Worm (Caenorhabditis elegans) whole organism, L4 larva: ENCODE results near the gene nhr-291.

Source experiments
- F37D6.2 ChIP-seq: sonication (generic microtip); optimal IDR thresholded peaks from 2 replicates; lab custom pipeline; 2016; ENCODE audit warnings: mild to moderate bottlenecking, missing genetic modification characterization, missing compliant biosample characterization
- aly-2 ChIP-seq: sonication (generic microtip); optimal IDR thresholded peaks from 2 replicates; lab custom pipeline; 2018; ENCODE audit warnings: missing biosample characterization, missing genetic modification characterization
- ceh-62 ChIP-seq: sonication (generic microtip); optimal IDR thresholded peaks from 2 replicates; lab custom pipeline; 2017; ENCODE audit warnings: missing biosample characterization, missing genetic modification characterization
- cey-2 ChIP-seq: sonication (generic microtip); optimal IDR thresholded peaks from 3 replicates; lab custom pipeline; 2017; ENCODE audit warnings: missing genetic modification characterization, mild to moderate bottlenecking, missing compliant biosample characterization, antibody characterized with exemption, borderline replicate concordance; ENCODE audit not compliant: insufficient read depth
- daf-16 ChIP-seq, 3 experiments: sonication (generic microtip); optimal IDR thresholded peaks; 2 replicates each; lab custom pipeline; 2016 to 2017; ENCODE audit warnings: missing genetic modification characterization in 3 of 3, missing genetic modification reagents in 3 of 3, mild to moderate bottlenecking in 2 of 3, missing compliant biosample characterization in 2 of 3, missing biosample characterization in 1 of 3, moderate library complexity in 1 of 3
- dmd-8 ChIP-seq: fragments of 200-800 bp; sonication (Bioruptor generic); IDR thresholded peaks from 2 replicates; pipeline ENCODE4 v1.3.6; 2022; ENCODE audit warnings: missing genetic modification characterization, missing compliant biosample characterization
- dve-1 ChIP-seq: sonication (generic microtip); optimal IDR thresholded peaks from 2 replicates; lab custom pipeline; 2017; ENCODE audit warnings: antibody characterized with exemption, mild to moderate bottlenecking, missing genetic modification characterization, missing compliant biosample characterization; ENCODE audit not compliant: insufficient read depth
- gei-8 ChIP-seq: fragments of 200-800 bp; sonication (Bioruptor generic); optimal IDR thresholded peaks from 2 replicates; lab custom pipeline; 2018; ENCODE audit warnings: mild to moderate bottlenecking, missing genetic modification characterization, missing compliant biosample characterization
- hlh-30 ChIP-seq: sonication (generic microtip); optimal IDR thresholded peaks from 2 replicates; lab custom pipeline; 2017; ENCODE audit warnings: antibody characterized with exemption, mild to moderate bottlenecking, missing genetic modification characterization, missing compliant biosample characterization; ENCODE audit not compliant: insufficient read depth
- hmg-1.1 ChIP-seq: fragments of 200-800 bp; sonication (Bioruptor generic); IDR thresholded peaks from 2 replicates; pipeline ENCODE4 v1.3.6; 2022; ENCODE audit warnings: missing genetic modification reagents, missing genetic modification characterization, missing compliant biosample characterization
- lim-7 ChIP-seq: fragments of 200-800 bp; sonication (Bioruptor generic); IDR thresholded peaks from 2 replicates; pipeline ENCODE4 v1.3.6; 2022; ENCODE audit warnings: missing genetic modification characterization, missing compliant biosample characterization
- lin-39 ChIP-seq: fragments of 150-350 bp; optimal IDR thresholded peaks from 2 replicates; lab custom pipeline; 2014; ENCODE audit warnings: missing biosample characterization, missing genetic modification reagents, missing genetic modification characterization
- lsy-2 ChIP-seq, 2 experiments: fragments of 150-350 bp in 1 of 2; sonication (generic microtip) in 1 of 2; optimal IDR thresholded peaks; 2 replicates each; lab custom pipeline; 2014 to 2017; ENCODE audit warnings: missing biosample characterization in 2 of 2, missing genetic modification characterization in 2 of 2
- mdt-29 ChIP-seq: fragments of 200-800 bp; sonication (Bioruptor generic); IDR thresholded peaks from 2 replicates; pipeline ENCODE4 v1.3.6; 2022; ENCODE audit warnings: missing genetic modification reagents, missing genetic modification characterization, missing compliant biosample characterization
- mxl-3 ChIP-seq: fragments of 200-800 bp; sonication (Bioruptor generic); optimal IDR thresholded peaks from 2 replicates; lab custom pipeline; 2018; ENCODE audit warnings: mild to moderate bottlenecking, missing genetic modification characterization, missing compliant biosample characterization
- nhr-10 ChIP-seq: fragments of 150-350 bp; optimal IDR thresholded peaks from 2 replicates; lab custom pipeline; 2014; ENCODE audit warnings: missing biosample characterization, missing genetic modification characterization
- nhr-102 ChIP-seq: sonication (generic microtip); optimal IDR thresholded peaks from 2 replicates; lab custom pipeline; 2016; ENCODE audit warnings: mild to moderate bottlenecking, missing genetic modification characterization, moderate library complexity, missing compliant biosample characterization
- nhr-237 ChIP-seq: sonication (generic microtip); optimal IDR thresholded peaks from 2 replicates; lab custom pipeline; 2017; ENCODE audit warnings: missing biosample characterization, missing genetic modification characterization
- nhr-6 ChIP-seq: fragments of 150-350 bp; optimal IDR thresholded peaks from 2 replicates; lab custom pipeline; 2014; ENCODE audit warnings: missing biosample characterization, missing genetic modification characterization
- nhr-76 ChIP-seq: fragments of 150-350 bp; optimal IDR thresholded peaks from 2 replicates; lab custom pipeline; 2014; ENCODE audit warnings: missing biosample characterization, missing genetic modification characterization
- pha-4 ChIP-seq, 2 experiments: fragments of 150-350 bp in 1 of 2; fragments of 200-800 bp in 1 of 2; sonication (Bioruptor generic) in 1 of 2; IDR thresholded peaks in 1 of 2; optimal IDR thresholded peaks in 1 of 2; 2 replicates each; pipeline versions ENCODE4 v1.3.6 to Lab custom; 2014 to 2022; ENCODE audit warnings: missing genetic modification characterization in 2 of 2, missing genetic modification reagents in 2 of 2, missing biosample characterization in 1 of 2, missing compliant biosample characterization in 1 of 2
- rbr-2 ChIP-seq: sonication (generic microtip); optimal IDR thresholded peaks from 2 replicates; lab custom pipeline; 2016; ENCODE audit warnings: missing genotype, missing genetic modification characterization, missing compliant biosample characterization
- tag-97 ChIP-seq: fragments of 200-800 bp; sonication (Bioruptor generic); IDR thresholded peaks from 2 replicates; pipeline ENCODE4 v1.3.6; 2022; ENCODE audit warnings: missing genetic modification characterization, missing compliant biosample characterization
- unc-62 ChIP-seq, 3 experiments: fragments of 150-350 bp in 1 of 3; sonication (generic microtip); optimal IDR thresholded peaks in 2 of 3; peaks in 1 of 3; 1 replicate in 1 of 3; 2 replicates in 2 of 3; lab custom pipeline; 2014 to 2017; ENCODE audit warnings: missing biosample characterization in 3 of 3, missing genetic modification characterization in 3 of 3, missing genetic modification reagents in 3 of 3, missing genotype in 1 of 3
- zag-1 ChIP-seq: fragments of 150-350 bp; optimal IDR thresholded peaks from 2 replicates; lab custom pipeline; 2014; ENCODE audit warnings: missing biosample characterization, missing genetic modification characterization
- zfp-3 ChIP-seq: fragments of 200-800 bp; sonication (Bioruptor generic); conservative IDR thresholded peaks from 2 replicates; pipeline ENCODE4 v1.3.6; 2022; ENCODE audit warnings: missing genetic modification reagents, missing genetic modification characterization, missing compliant biosample characterization

nhr-291 gene

ce11 chrV:15330314-15330713, 11.6 kb downstream of the nhr-291 start, which contains the start of gene srh-295:
TSS of gene srh-295 (plus strand) at chrV:15330614.
- TF ChIP-seq dve-1 (tag; lab: Kevin White, UChicago) (no peak), F37D6.2 (tag; lab: Kevin White, UChicago) (no peak), lim-7 (GFP tag; lab: Robert Waterston, UW) (no peak), nhr-6 (tag; lab: Kevin White, UChicago) (no peak), lsy-2 (tag; optimal IDR thresholded peaks at IDR 0.05; lab: Kevin White, UChicago) (no peak), gei-8 (GFP tag; lab: Kevin White, UChicago) (no peak), aly-2 (tag; lab: Kevin White, UChicago) (no peak), nhr-237 (tag; lab: Kevin White, UChicago) (no peak), nhr-102 (tag; lab: Kevin White, UChicago) (no peak), zfp-3 (GFP tag; lab: Robert Waterston, UW) (no peak), mdt-29 (GFP tag; lab: Robert Waterston, UW) (no peak), pha-4 (GFP tag; IDR thresholded peaks at IDR 0.05; lab: Robert Waterston, UW) (no peak), pha-4 (tag; optimal IDR thresholded peaks at IDR 0.05; lab: Kevin White, UChicago) (no peak), rbr-2 (no peak), cey-2 (tag; lab: Kevin White, UChicago) (no peak), ceh-62 (tag; lab: Kevin White, UChicago) (no peak), tag-97 (GFP tag; lab: Robert Waterston, UW) (no peak)

- no peak for TF ChIP-seq hlh-30 (tag; lab: Kevin White, UChicago)
- TF ChIP-seq zag-1 (tag; lab: Kevin White, UChicago) = no peak
- TF ChIP-seq, all 104 proteins: peak for 0
Measured at ce11 chrV:15332851-15333250, 14.1 kb downstream of the nhr-291 start, which contains the start of gene srw-113. TSS of gene srw-113 (plus strand) at chrV:15333151.

- TF ChIP-seq unc-62 (GFP tag; optimal IDR thresholded peaks at IDR 0.05 in 1 of 2; lab: Kevin White, UChicago) (peak in 1 of 2 experiments; percentile 33), unc-62 (tag; optimal IDR thresholded peaks at IDR 0.05; lab: Kevin White, UChicago) (no peak), lin-39 (tag; lab: Kevin White, UChicago) (no peak)
Measured at ce11 chrV:15337405-15337804, 18.6 kb downstream of the nhr-291 start, which contains the start of gene wrt-7. TSS of gene wrt-7 (minus strand) at chrV:15337505.

DNA sequence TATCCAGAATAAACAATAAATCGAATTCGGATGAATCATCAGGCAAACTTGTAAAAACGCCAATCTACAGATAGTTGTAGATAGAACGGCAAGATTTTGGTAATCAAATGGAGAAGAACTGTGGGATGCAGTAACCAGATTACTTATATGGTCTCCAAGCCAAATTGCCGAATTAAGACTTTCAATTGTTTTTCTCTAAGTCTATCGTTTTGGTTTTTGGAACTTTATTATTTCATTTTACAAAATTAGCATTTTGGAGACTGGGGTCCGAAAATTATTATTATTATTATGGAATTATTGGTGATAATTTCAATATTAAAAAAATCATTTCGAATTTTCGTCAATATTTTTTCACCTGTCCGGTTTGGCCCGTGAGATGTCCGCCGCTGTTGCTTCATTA, 20.6 kb downstream of the nhr-291 start, which contains the start of gene clec-228:
clec-228 (minus strand) TSS at position 101 of the 400 bp plus-strand sequence.
- no peak for TF ChIP-seq nhr-76 (tag; lab: Kevin White, UChicago)
- TF ChIP-seq daf-16 (GFP tag; optimal IDR thresholded peaks at IDR 0.05; lab: Kevin White, UChicago) = no peak
- no peak for TF ChIP-seq daf-16 (tag; optimal IDR thresholded peaks at IDR 0.05; lab: Kevin White, UChicago)
- no peak for TF ChIP-seq nhr-10 (tag; lab: Kevin White, UChicago)

ce11 chrV:15341404-15341803, 22.6 kb downstream of the nhr-291 start, which contains the start of gene clec-229:
TSS of gene clec-229 (minus strand) at chrV:15341504.
- TF ChIP-seq nhr-6 (tag; lab: Kevin White, UChicago) (no peak), dve-1 (tag; lab: Kevin White, UChicago) (no peak), nhr-76 (tag; lab: Kevin White, UChicago) (no peak), unc-62 (GFP tag; optimal IDR thresholded peaks at IDR 0.05 in 1 of 2; lab: Kevin White, UChicago) (peak in 1 of 2 experiments; percentile 24), unc-62 (tag; optimal IDR thresholded peaks at IDR 0.05; lab: Kevin White, UChicago) (no peak)

ce11 chrV:15344481-15344880, 25.7 kb downstream of the nhr-291 start, which contains the start of gene wrt-8:
TSS of gene wrt-8 (minus strand) at chrV:15344581.
- TF ChIP-seq tag-97 (GFP tag; lab: Robert Waterston, UW) (no peak), hmg-1.1 (GFP tag; lab: Robert Waterston, UW) (no peak), dmd-8 (GFP tag; lab: Robert Waterston, UW) (no peak), mxl-3 (GFP tag; lab: Kevin White, UChicago) (no peak)
